Worm (Caenorhabditis elegans) whole organism, dauer: ENCODE data around the gene ZK470.2.

ENCODE experiments used
- unc-62 ChIP-seq: sonication (generic microtip); optimal IDR thresholded peaks from 2 replicates; lab custom pipeline; 2017; ENCODE audit warnings: missing biosample characterization, missing genetic modification reagents, missing genetic modification characterization

ZK470.2 gene

DNA sequence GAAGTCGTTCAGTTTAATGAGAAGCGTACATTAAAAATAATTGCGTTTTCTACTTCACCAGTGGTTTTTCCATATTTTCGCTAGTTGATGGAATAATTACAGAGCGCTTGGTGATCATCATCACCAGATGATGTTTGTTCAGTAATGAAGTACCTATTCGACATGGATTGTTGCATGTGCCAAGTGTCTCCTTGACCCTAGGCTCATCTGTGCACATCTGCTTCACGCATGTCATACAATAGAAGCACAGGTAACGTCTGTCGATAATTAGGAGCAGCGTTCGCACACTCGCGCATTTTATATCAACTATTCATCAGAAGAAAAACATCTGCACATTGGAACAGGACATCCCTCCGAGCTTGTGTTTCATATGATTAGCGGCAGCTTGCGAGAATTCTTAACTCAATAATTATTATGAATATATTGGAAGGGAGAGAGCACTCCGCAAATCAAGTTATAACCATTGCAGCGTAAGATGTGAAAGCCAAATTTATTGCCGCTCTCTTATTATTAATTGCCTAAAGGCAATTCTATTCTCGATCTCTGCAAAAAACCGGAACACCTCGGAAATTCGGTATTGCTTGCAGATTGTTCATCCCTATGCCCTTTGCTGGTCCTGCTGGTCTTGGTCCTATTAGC, 9.7 kb upstream of the ZK470.2 start:
- no peak for TF ChIP-seq unc-62 (GFP tag; lab: Kevin White, UChicago)

ce11 chrX:4128684-4129083, 6.3 kb upstream of the ZK470.2 start:
- TF ChIP-seq unc-62 (GFP tag; lab: Kevin White, UChicago) = no peak

DNA sequence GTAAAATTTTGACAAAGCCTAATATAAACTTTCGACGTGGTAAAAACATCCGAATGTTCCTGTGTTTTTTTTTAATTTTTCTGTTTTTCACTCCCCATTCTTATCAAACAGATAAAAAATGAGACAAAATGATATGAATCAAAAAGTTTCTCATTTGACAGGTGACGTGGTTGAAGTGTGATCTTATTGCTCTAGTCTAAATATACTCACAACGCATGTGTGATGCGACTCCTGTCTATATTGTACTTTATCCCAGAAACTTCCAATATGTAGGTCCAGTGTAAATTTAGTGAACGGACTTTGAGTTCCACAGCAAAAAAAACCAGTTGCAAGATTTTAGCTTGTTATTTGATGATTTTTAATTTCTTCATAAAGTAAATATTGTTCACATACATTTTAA, 3.6 kb upstream of the ZK470.2 start:
- no peak for TF ChIP-seq unc-62 (GFP tag; lab: Kevin White, UChicago)

- TF ChIP-seq unc-62 (GFP tag; lab: Kevin White, UChicago) = no peak
These were observed 2.7 kb upstream of the ZK470.2 start for ce11 chrX:4132243-4132642.

DNA sequence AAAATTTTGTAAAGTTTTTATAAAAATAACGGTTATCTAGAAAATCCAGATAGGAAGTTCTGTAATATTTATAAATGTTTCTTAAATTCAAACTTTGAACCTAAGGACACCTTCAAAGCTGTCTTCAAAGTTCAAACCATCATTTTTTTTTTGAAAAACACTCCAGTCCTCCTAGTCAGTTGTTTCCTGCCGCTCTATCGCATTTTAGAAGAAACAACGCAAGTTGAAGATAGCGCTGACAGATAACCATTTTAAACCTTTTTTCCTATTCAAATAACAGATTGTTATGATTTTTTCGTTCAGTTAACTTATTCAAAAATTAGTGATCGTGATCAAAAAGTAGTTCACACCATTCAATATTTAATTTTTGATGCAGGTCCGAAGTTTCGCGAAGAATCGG, 1.6 kb upstream of the ZK470.2 start:
- no peak for TF ChIP-seq unc-62 (GFP tag; lab: Kevin White, UChicago)

DNA sequence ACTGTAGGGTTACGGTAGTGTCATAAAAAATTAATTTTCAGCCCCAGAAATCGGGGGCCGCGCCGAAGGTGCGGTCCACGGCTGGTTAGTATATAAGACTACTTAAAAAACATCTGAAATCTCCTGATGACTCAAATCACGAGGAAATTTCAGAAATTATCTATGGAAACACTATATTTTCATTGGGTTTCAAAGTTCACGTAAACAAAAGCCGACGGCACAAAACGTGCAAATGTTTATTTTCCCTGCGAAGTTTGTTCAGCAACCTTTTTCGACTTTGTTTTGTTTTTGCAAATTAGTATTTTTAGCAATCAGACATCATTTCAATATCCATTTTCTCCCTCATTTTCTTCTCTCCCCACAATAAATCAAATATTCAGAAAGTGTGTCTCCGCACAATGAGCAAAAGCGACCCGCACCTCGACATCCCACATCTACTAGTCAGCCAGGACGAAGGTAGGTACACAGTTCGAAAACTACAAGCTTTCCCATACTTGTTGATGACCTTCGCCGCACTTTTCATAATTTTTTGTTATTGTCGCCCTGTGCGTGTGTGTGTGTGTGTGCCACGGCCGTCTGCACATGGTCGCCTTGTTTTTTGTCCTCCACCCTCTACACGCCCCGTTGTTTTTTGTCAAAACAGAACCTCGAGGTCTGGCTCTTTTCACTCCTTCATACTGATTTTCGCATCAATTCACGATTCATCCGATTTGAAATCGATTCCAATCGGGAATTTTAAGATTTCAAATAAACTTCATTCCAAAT, 1.8 kb downstream of the ZK470.2 start:
- no peak for TF ChIP-seq unc-62 (GFP tag; lab: Kevin White, UChicago)

- TF ChIP-seq unc-62 (GFP tag; lab: Kevin White, UChicago) = no peak
These were observed 2.7 kb downstream of the ZK470.2 start for ce11 chrX:4137452-4138164.

DNA sequence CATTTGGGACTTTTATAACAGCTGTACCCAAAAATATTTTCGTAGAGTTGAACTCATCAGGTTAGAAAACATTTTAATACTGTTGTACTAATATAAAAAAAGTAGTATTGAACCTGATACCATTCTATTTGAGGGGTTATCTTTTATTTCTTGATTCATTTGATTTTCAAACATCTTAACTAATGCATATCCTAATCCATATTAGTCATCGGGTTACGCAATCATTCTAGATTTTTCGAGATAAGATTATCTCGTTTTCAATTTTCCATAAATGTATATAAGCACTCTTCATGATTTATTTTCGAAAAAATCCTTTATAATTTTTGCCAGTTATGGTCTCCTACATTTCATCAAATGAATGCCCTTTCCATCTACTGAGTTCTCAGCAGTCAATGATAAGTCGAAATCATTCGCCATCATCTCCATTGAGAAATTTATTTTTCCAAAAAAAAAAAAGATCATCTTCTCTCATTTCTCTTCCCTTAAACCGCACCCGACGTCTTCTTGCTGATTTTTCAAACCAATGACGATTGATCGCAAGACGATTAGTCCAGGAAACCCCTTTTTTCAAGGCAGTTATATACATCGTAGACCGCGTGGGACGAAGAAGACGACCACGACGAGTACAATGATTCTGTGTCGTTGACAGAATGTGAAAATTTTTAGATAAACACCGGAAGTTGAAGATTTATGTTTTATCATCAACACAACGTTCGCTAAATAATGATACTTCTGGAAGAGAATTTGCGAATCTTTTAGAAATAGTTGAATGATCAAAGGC, 3.6 kb downstream of the ZK470.2 start:
- no peak for TF ChIP-seq unc-62 (GFP tag; lab: Kevin White, UChicago)

DNA sequence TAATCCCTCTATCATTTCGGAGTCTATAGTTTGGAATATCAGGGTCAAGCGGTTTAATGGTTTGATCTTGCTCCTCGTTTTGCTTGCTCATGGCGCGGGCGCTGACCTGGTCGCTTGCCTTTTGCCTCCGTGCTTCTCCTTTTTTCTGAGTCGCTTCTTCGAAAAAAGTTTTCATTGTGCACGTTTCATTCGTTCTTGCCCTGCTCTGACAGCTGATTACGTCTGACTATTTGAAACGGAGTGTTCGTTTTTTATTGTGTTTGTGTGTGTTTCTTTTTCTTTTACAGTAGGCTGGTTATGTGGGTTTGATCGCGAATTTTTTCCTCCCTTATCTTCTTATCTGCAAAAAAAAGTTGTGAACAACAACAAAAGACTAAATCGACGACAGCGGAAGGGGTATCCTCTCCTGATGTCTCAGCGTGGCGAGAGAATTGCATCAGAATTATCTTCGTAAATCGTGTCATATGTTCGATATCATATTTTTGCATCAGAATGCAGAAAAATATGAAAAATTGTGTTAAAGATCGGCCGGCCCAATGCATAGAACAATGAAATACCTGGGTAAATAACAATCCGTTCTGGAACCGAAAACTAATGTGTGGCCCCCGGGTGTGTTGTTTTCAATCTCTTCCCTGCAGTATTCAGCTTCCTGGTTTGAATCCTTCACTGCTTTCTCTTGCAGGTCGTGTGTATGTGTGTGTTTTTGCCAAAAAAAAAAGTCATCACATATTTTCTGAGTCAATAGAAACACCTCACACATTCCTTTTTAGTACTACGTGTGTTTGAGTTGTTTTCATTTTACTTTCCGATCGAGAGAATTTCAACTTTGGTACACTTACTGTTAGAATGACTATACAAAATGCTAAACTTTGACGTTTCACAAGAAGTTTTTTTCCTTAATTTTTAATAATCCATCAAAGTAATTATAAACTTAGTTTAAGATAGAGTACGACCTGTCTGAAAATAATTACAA, 4.9 kb downstream of the ZK470.2 start, which contains the start of gene ZK470.4:
TSS of gene ZK470.4 (minus strand) at position 175 of the 973 bp plus-strand sequence.
- no peak for TF ChIP-seq unc-62 (GFP tag; lab: Kevin White, UChicago)

- TF ChIP-seq unc-62 (GFP tag; lab: Kevin White, UChicago) = no peak
These were observed 5.9 kb downstream of the ZK470.2 start for ce11 chrX:4140755-4141417.

DNA sequence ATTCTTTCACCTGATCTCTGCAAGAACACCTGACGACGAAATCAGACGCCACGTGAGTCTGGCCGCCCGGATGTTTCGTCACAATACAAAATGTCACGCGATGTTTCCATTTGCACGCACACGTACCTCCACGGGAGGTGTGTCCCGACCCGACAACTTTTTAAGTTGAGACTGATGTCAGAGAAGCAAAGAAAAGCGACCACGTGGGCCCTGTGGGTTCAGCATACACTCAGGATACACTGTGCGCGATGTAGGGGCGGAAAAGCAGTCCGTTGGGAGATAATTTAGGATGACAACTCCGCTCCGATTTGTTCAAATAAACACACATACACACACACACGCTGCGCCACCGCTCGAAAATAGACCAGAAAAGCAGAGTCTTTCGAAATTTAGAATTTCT, 7.2 kb downstream of the ZK470.2 start:
- TF ChIP-seq unc-62 (GFP tag; lab: Kevin White, UChicago) = no peak

- no peak for TF ChIP-seq unc-62 (GFP tag; lab: Kevin White, UChicago)
These were observed 7.8 kb downstream of the ZK470.2 start for ce11 chrX:4142648-4143259.

DNA sequence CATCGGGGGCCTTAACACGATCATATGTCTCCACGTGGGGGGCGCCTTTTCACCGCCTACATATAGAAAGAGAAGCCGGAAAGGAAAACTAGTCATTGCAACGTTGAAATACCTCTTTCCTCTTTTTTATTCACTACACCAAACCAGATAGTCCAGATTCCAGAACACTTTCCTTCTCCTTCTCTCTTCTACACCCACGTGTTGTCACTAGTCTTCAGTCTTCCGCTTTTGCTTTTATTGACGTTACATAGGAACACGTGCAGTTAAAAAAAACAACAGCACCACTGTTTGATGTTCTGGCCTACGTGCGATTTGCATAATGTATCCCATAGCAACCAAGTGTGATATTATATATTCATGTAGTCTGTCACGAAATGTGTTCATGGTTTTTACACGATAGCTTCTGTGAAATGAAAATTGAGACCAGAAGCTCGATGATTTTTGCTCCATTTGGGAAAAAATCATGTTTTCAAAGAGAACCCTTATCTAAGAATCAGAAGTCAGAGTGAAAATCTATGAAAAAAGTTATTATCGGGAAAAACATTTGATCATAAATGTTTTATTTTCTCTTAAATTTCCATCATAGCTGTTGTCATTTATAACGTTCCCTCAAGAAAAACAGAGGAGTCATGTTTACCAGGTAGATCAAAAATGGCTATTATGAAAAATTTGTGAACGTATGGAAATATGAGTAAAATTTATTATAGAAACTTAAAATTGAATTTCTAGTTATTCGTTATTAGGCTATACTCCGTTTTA, 8.5 kb downstream of the ZK470.2 start:
- TF ChIP-seq unc-62 (GFP tag; lab: Kevin White, UChicago) = no peak
